Fruit fly (Drosophila melanogaster): ENCODE data around the gene CG32085.

The CG32085 gene

dm6 chr3L:11708633-11709116, 28.5 kb upstream of the CG32085 start, which contains the start of the genes Ccdc56 and mtTFB1 (continued):
- TF ChIP-seq CG14710 (tag; optimal IDR thresholded peaks at IDR 0.05) (peak; percentile 54), CG33557 (GFP tag; optimal IDR thresholded peaks at IDR 0.05) (no peak), C15 (GFP tag; IDR thresholded peaks at IDR 0.05) (no peak), Rx (GFP tag; IDR thresholded peaks at IDR 0.05) (no peak), Med (GFP tag) (peak; percentile 65), CG15073 (GFP tag; optimal IDR thresholded peaks at IDR 0.05) (no peak), Kr (GFP tag; optimal IDR thresholded peaks at IDR 0.05) (no peak), CG7556 (GFP tag; optimal IDR thresholded peaks at IDR 0.05) (no peak), CG8944 (GFP tag; optimal IDR thresholded peaks at IDR 0.05) (no peak), BEAF-32 (GFP tag; optimal IDR thresholded peaks at IDR 0.05) (peak; percentile 51), CG12299 (tag; optimal IDR thresholded peaks at IDR 0.05) (no peak), mld (GFP tag; IDR thresholded peaks at IDR 0.05; ENCODE audit: partially characterized antibody) (no peak), CG8924 (tag; optimal IDR thresholded peaks at IDR 0.05) (no peak), CG15269 (tag; optimal IDR thresholded peaks at IDR 0.05) (no peak), CG16815 (GFP tag; optimal IDR thresholded peaks at IDR 0.05) (no peak), Lim3 (GFP tag; IDR thresholded peaks at IDR 0.05) (no peak), lbe (GFP tag; optimal IDR thresholded peaks at IDR 0.05) (no peak), CG4424 (GFP tag; optimal IDR thresholded peaks at IDR 0.05) (no peak), vnd (GFP tag; IDR thresholded peaks at IDR 0.05; ENCODE audit: partially characterized antibody) (no peak), bsh (GFP tag; optimal IDR thresholded peaks at IDR 0.05) (no peak), cad (GFP tag; optimal IDR thresholded peaks at IDR 0.05) (no peak), CG10543 (GFP tag; optimal IDR thresholded peaks at IDR 0.05) (no peak), Hr3 (GFP tag; optimal IDR thresholded peaks at IDR 0.05) (no peak), CG10462 (GFP tag; optimal IDR thresholded peaks at IDR 0.05) (peak; percentile 31)

dm6 chr3L:11707978-11708632, 28.0 kb upstream of the CG32085 start, which contains the start of gene CG11658:
Gene CG11658, minus strand, starts transcription at chr3L:11708553.
- TF ChIP-seq CG12942 (GFP tag; optimal IDR thresholded peaks at IDR 0.05) (no peak), aop (GFP tag; IDR thresholded peaks at IDR 0.05) (no peak), CG3407 (GFP tag; optimal IDR thresholded peaks at IDR 0.05) (no peak), CG18476 (GFP tag; optimal IDR thresholded peaks at IDR 0.05) (no peak), CG16815 (GFP tag; optimal IDR thresholded peaks at IDR 0.05) (no peak), ac (GFP tag; optimal IDR thresholded peaks at IDR 0.05) (no peak), NFAT (GFP tag; IDR thresholded peaks at IDR 0.05) (peak; percentile 42), CG34376 (GFP tag; optimal IDR thresholded peaks at IDR 0.05) (peak; percentile 68), psq (GFP tag; optimal IDR thresholded peaks at IDR 0.05) (no peak), CG12155 (GFP tag; optimal IDR thresholded peaks at IDR 0.05) (peak; percentile 92), CG3281 (GFP tag; optimal IDR thresholded peaks at IDR 0.05) (peak; percentile 5), vvl (GFP tag; IDR thresholded peaks at IDR 0.05) (peak; percentile 24; the same call in 1 of the 2 replicates), Hr78 (GFP tag; optimal IDR thresholded peaks at IDR 0.05) (peak in 1 of 2 experiments; percentile 25), Lim3 (GFP tag; IDR thresholded peaks at IDR 0.05) (no peak), CG13894 (tag; optimal IDR thresholded peaks at IDR 0.05) (no peak), bsh (GFP tag; optimal IDR thresholded peaks at IDR 0.05) (peak in 1 of 2 experiments; percentile 62), Rx (GFP tag; IDR thresholded peaks at IDR 0.05) (no peak), Blimp-1 (GFP tag; optimal IDR thresholded peaks at IDR 0.05) (peak; percentile 68), Kr (GFP tag; optimal IDR thresholded peaks at IDR 0.05) (no peak), slbo (GFP tag; IDR thresholded peaks at IDR 0.05) (no peak), Eip74EF (GFP tag; optimal IDR thresholded peaks at IDR 0.05) (peak in 1 of 2 experiments; percentile 92), tin (GFP tag; optimal IDR thresholded peaks at IDR 0.05) (no peak), onecut (GFP tag; IDR thresholded peaks at IDR 0.05) (no peak), gfzf (GFP tag; optimal IDR thresholded peaks at IDR 0.05) (no peak), tgo (GFP tag; IDR thresholded peaks at IDR 0.05) (no peak), CG10565 (GFP tag; optimal IDR thresholded peaks at IDR 0.05) (no peak), CG17829 (tag; optimal IDR thresholded peaks at IDR 0.05) (no peak), GATAe (GFP tag; conservative IDR thresholded peaks at IDR 0.05) (no peak), CG7786 (GFP tag; optimal IDR thresholded peaks at IDR 0.05) (no peak)

Measured in whole organism, embryonic.